Worm (Caenorhabditis elegans) whole organism, mixed stage, embryonic: ENCODE results near the gene lgc-37.

Source experiments
- elt-1 ChIP-seq: sonication (generic microtip); optimal IDR thresholded peaks from 2 replicates; lab custom pipeline; 2017; ENCODE audit warnings: missing genetic modification characterization, mild to moderate bottlenecking, missing compliant biosample characterization, antibody characterized with exemption, moderate library complexity, borderline replicate concordance; ENCODE audit not compliant: insufficient read depth
- elt-3 ChIP-seq: fragments of 150-350 bp; optimal IDR thresholded peaks from 2 replicates; lab custom pipeline; 2014; ENCODE audit warnings: missing biosample characterization, missing genetic modification characterization
- lin-13 ChIP-seq: fragments of 150-350 bp; optimal IDR thresholded peaks from 2 replicates; lab custom pipeline; 2014; ENCODE audit warnings: missing biosample characterization, missing genetic modification characterization
- lsy-2 ChIP-seq: fragments of 150-350 bp; optimal IDR thresholded peaks from 2 replicates; lab custom pipeline; 2014; ENCODE audit warnings: missing biosample characterization, missing genetic modification characterization
- nhr-237 ChIP-seq: fragments of 150-350 bp; optimal IDR thresholded peaks from 2 replicates; lab custom pipeline; 2014; ENCODE audit warnings: missing biosample characterization, missing genetic modification characterization
- unc-62 ChIP-seq: fragments of 150-350 bp; optimal IDR thresholded peaks from 2 replicates; lab custom pipeline; 2014; ENCODE audit warnings: missing biosample characterization, missing genetic modification reagents, missing genetic modification characterization

ce11 chrIII:12813193-12813592 is 28.2 kb downstream of the lgc-37 start, which contains the start of gene BE10.4:
- TF ChIP-seq elt-1 (no peak), unc-62 (GFP tag; lab: Kevin White, UChicago) (no peak), lsy-2 (no peak), lin-13 (tag; lab: Kevin White, UChicago) (no peak), nhr-237 (tag; lab: Kevin White, UChicago) (no peak), elt-3 (tag; lab: Kevin White, UChicago) (no peak)
